Fruit fly (Drosophila melanogaster) whole organism, embryonic: ENCODE data around the gene Srr.

Experiments
- ATbp ChIP-seq: fragments of 200-800 bp; sonication (Bioruptor generic); optimal IDR thresholded peaks from 2 replicates; lab custom pipeline; 2017; ENCODE audit warnings: missing biosample characterization, mild to moderate bottlenecking, missing genetic modification characterization, missing genetic modification reagents
- B-H1 ChIP-seq: fragments of 200-800 bp; sonication (Bioruptor generic); IDR thresholded peaks from 3 replicates; pipeline ENCODE4 v1.3.6; 2022; ENCODE audit warnings: missing biosample characterization, missing genetic modification characterization
- BtbVII ChIP-seq: fragments of 200-800 bp; sonication (Bioruptor generic); optimal IDR thresholded peaks from 3 replicates; lab custom pipeline; 2017; ENCODE audit warnings: missing biosample characterization, mild to moderate bottlenecking, missing genetic modification characterization
- CG10209 ChIP-seq: fragments of 200-800 bp; sonication (Bioruptor generic); optimal IDR thresholded peaks from 3 replicates; lab custom pipeline; 2017; ENCODE audit warnings: missing biosample characterization, mild to moderate bottlenecking, missing genetic modification characterization, missing genetic modification reagents
- CG10431 ChIP-seq: fragments of 200-800 bp; sonication (Bioruptor generic); optimal IDR thresholded peaks from 3 replicates; lab custom pipeline; 2018; ENCODE audit warnings: missing biosample characterization, mild to moderate bottlenecking, missing genetic modification characterization
- CG13296 ChIP-seq: fragments of 200-800 bp; sonication (Bioruptor generic); optimal IDR thresholded peaks from 3 replicates; lab custom pipeline; 2018; ENCODE audit warnings: missing biosample characterization, mild to moderate bottlenecking, missing genetic modification characterization
- CG13624 ChIP-seq: fragments of 200-800 bp; sonication (Bioruptor generic); optimal IDR thresholded peaks from 2 replicates; lab custom pipeline; 2016; ENCODE audit warnings: missing biosample characterization, missing genetic modification characterization
- CG13894 ChIP-seq: fragments of 200-800 bp; sonication (Bioruptor generic); optimal IDR thresholded peaks from 3 replicates; lab custom pipeline; 2018; ENCODE audit warnings: missing biosample characterization, mild to moderate bottlenecking, missing genetic modification characterization, moderate library complexity
- CG14860 ChIP-seq: fragments of 200-800 bp; sonication (Bioruptor generic); IDR thresholded peaks from 3 replicates; pipeline ENCODE4 v1.3.6; 2022; ENCODE audit warnings: missing biosample characterization, missing genetic modification characterization; ENCODE audit not compliant: partially characterized antibody
- CG15269 ChIP-seq: fragments of 200-800 bp; sonication (Bioruptor generic); optimal IDR thresholded peaks from 2 replicates; lab custom pipeline; 2018; ENCODE audit warnings: missing biosample characterization, mild to moderate bottlenecking, missing genetic modification characterization, moderate library complexity
- CG17361 ChIP-seq: fragments of 200-800 bp; sonication (Bioruptor generic); IDR thresholded peaks from 3 replicates; pipeline ENCODE4 v1.3.6; 2022; ENCODE audit warnings: missing biosample characterization, missing genetic modification characterization
- CG17568 ChIP-seq: fragments of 200-800 bp; sonication (Bioruptor generic); optimal IDR thresholded peaks from 2 replicates; lab custom pipeline; 2018; ENCODE audit warnings: missing biosample characterization, mild to moderate bottlenecking, missing genetic modification characterization, moderate library complexity
- CG18262 ChIP-seq: fragments of 200-800 bp; optimal IDR thresholded peaks from 3 replicates; lab custom pipeline; 2019; ENCODE audit warnings: missing biosample characterization, mild to moderate bottlenecking, missing genetic modification characterization, moderate library complexity
- CG18599 ChIP-seq: fragments of 200-800 bp; sonication (Bioruptor generic); optimal IDR thresholded peaks from 3 replicates; lab custom pipeline; 2017; ENCODE audit warnings: missing biosample characterization, missing genetic modification characterization, mild to moderate bottlenecking, moderate library complexity, missing genetic modification reagents
- CG2678 ChIP-seq: fragments of 200-800 bp; sonication (Bioruptor generic); optimal IDR thresholded peaks from 3 replicates; lab custom pipeline; 2019; ENCODE audit warnings: missing biosample characterization, mild to moderate bottlenecking, missing genetic modification characterization, moderate library complexity
- CG2875 ChIP-seq: fragments of 200-800 bp; sonication (Bioruptor generic); optimal IDR thresholded peaks from 2 replicates; lab custom pipeline; 2017; ENCODE audit warnings: missing biosample characterization, mild to moderate bottlenecking, missing genetic modification characterization, missing genetic modification reagents
- CG33557 ChIP-seq: fragments of 200-800 bp; sonication (Bioruptor generic); optimal IDR thresholded peaks from 2 replicates; lab custom pipeline; 2019; ENCODE audit warnings: missing biosample characterization, mild to moderate bottlenecking, missing genetic modification characterization, moderate library complexity
- CG4707 ChIP-seq: fragments of 200-800 bp; sonication (Bioruptor generic); optimal IDR thresholded peaks from 2 replicates; lab custom pipeline; 2018; ENCODE audit warnings: missing biosample characterization, mild to moderate bottlenecking, missing genetic modification characterization, moderate library complexity
- CG6254 ChIP-seq: fragments of 200-800 bp; sonication (Bioruptor generic); optimal IDR thresholded peaks from 3 replicates; lab custom pipeline; 2017; ENCODE audit warnings: mild to moderate bottlenecking, missing biosample characterization, missing genetic modification reagents, missing genetic modification characterization
- CG7839 ChIP-seq: fragments of 200-800 bp; sonication (Bioruptor generic); optimal IDR thresholded peaks from 3 replicates; lab custom pipeline; 2018; ENCODE audit warnings: missing biosample characterization, mild to moderate bottlenecking, missing genetic modification characterization, moderate library complexity
- CG7963 ChIP-seq: fragments of 200-800 bp; sonication (Bioruptor generic); IDR thresholded peaks from 3 replicates; pipeline ENCODE4 v1.3.6; 2022; ENCODE audit warnings: missing biosample characterization, missing genetic modification characterization; ENCODE audit not compliant: partially characterized antibody
- E2f2 ChIP-seq: fragments of 200-800 bp; sonication (Bioruptor generic); IDR thresholded peaks from 2 replicates; pipeline ENCODE4 v1.3.6; 2022; ENCODE audit warnings: missing biosample characterization, missing genetic modification characterization
- Fer3 ChIP-seq: fragments of 200-800 bp; sonication (Bioruptor generic); optimal IDR thresholded peaks from 2 replicates; lab custom pipeline; 2018; ENCODE audit warnings: missing biosample characterization, mild to moderate bottlenecking, missing genetic modification characterization, moderate library complexity
- HHEX ChIP-seq: fragments of 200-800 bp; sonication (Bioruptor generic); optimal IDR thresholded peaks from 3 replicates; lab custom pipeline; 2017; ENCODE audit warnings: missing biosample characterization, mild to moderate bottlenecking, missing genetic modification characterization, missing genetic modification reagents
- Hmr ChIP-seq: fragments of 200-800 bp; sonication (Bioruptor generic); optimal IDR thresholded peaks from 3 replicates; lab custom pipeline; 2017; ENCODE audit warnings: mild to moderate bottlenecking, missing biosample characterization, missing genetic modification reagents, missing genetic modification characterization
- Med ChIP-seq: fragments of 200-800 bp; sonication (Bioruptor generic); peaks from one replicate; lab custom pipeline; 2016; ENCODE audit warnings: missing biosample characterization, missing genetic modification characterization, mild to moderate bottlenecking, inconsistent platforms, moderate library complexity
- Meics ChIP-seq: fragments of 200-800 bp; sonication (Bioruptor generic); optimal IDR thresholded peaks from 2 replicates; lab custom pipeline; 2017; ENCODE audit warnings: missing biosample characterization, mild to moderate bottlenecking, missing genetic modification characterization
- NC2β ChIP-seq: fragments of 200-800 bp; sonication (Bioruptor generic); optimal IDR thresholded peaks from 2 replicates; lab custom pipeline; 2016; ENCODE audit warnings: missing biosample characterization, missing genetic modification characterization
- NFAT ChIP-seq: fragments of 200-800 bp; sonication (Bioruptor generic); IDR thresholded peaks from 2 replicates; pipeline ENCODE4 v1.3.6; 2022; ENCODE audit warnings: missing biosample characterization, missing genetic modification characterization
- Nf-YB ChIP-seq: fragments of 200-800 bp; sonication (Bioruptor generic); optimal IDR thresholded peaks from 3 replicates; lab custom pipeline; 2019; ENCODE audit warnings: missing biosample characterization, mild to moderate bottlenecking, missing genetic modification characterization, moderate library complexity
- Nf-YC ChIP-seq: fragments of 200-800 bp; optimal IDR thresholded peaks from 3 replicates; lab custom pipeline; 2019; ENCODE audit warnings: missing biosample characterization, mild to moderate bottlenecking, missing genetic modification characterization, moderate library complexity
- PHDP ChIP-seq: fragments of 200-800 bp; sonication (Bioruptor generic); optimal IDR thresholded peaks from 3 replicates; lab custom pipeline; 2018; ENCODE audit warnings: missing biosample characterization, mild to moderate bottlenecking, missing genetic modification characterization, moderate library complexity
- Ravus ChIP-seq: fragments of 200-800 bp; sonication (Bioruptor generic); IDR thresholded peaks from 2 replicates; pipeline ENCODE4 v1.3.6; 2022; ENCODE audit warnings: missing biosample characterization, missing genetic modification characterization
- Rfx ChIP-seq: fragments of 200-800 bp; sonication (Bioruptor generic); IDR thresholded peaks from 2 replicates; pipeline ENCODE4 v1.3.6; 2022; ENCODE audit warnings: missing biosample characterization, missing genetic modification characterization
- Xrp1 ChIP-seq: fragments of 200-800 bp; sonication (Bioruptor generic); IDR thresholded peaks from 2 replicates; pipeline ENCODE4 v1.3.6; 2022; ENCODE audit warnings: missing biosample characterization, missing genetic modification characterization
- ato ChIP-seq: fragments of 200-800 bp; sonication (Bioruptor generic); IDR thresholded peaks from 2 replicates; pipeline ENCODE4 v1.3.6; 2022; ENCODE audit warnings: missing biosample characterization, missing genetic modification characterization; ENCODE audit not compliant: partially characterized antibody
- caup ChIP-seq: fragments of 200-800 bp; sonication (Bioruptor generic); optimal IDR thresholded peaks from 3 replicates; lab custom pipeline; 2017; ENCODE audit warnings: missing biosample characterization, mild to moderate bottlenecking, missing genetic modification characterization, moderate library complexity; ENCODE audit not compliant: severe bottlenecking
- chinmo ChIP-seq: fragments of 200-800 bp; sonication (Bioruptor generic); IDR thresholded peaks from 4 replicates; pipeline ENCODE4 v1.3.6; 2022; ENCODE audit warnings: missing biosample characterization, missing genetic modification characterization; ENCODE audit not compliant: partially characterized antibody
- corto ChIP-seq: fragments of 200-800 bp; sonication (Bioruptor generic); optimal IDR thresholded peaks from 2 replicates; lab custom pipeline; 2016; ENCODE audit warnings: missing biosample characterization, mild to moderate bottlenecking, missing genetic modification characterization, moderate library complexity
- crol ChIP-seq: fragments of 200-800 bp; sonication (Bioruptor generic); IDR thresholded peaks from 2 replicates; pipeline ENCODE4 v1.3.6; 2022; ENCODE audit warnings: missing biosample characterization, missing genetic modification characterization
- grn ChIP-seq: fragments of 200-800 bp; sonication (Bioruptor generic); optimal IDR thresholded peaks from 3 replicates; lab custom pipeline; 2017; ENCODE audit warnings: missing biosample characterization, missing genetic modification characterization
- lab ChIP-seq: fragments of 200-800 bp; sonication (Bioruptor generic); optimal IDR thresholded peaks from 3 replicates; lab custom pipeline; 2017; ENCODE audit warnings: missing biosample characterization, missing genetic modification characterization, mild to moderate bottlenecking, moderate library complexity, missing genetic modification reagents
- nau ChIP-seq: fragments of 200-800 bp; sonication (Bioruptor generic); optimal IDR thresholded peaks from 3 replicates; lab custom pipeline; 2017; ENCODE audit warnings: missing biosample characterization, mild to moderate bottlenecking, missing genetic modification characterization, missing genetic modification reagents
- pan ChIP-seq, 4 experiments: fragments of >200 bp in 3 of 4; fragments of 200-800 bp in 1 of 4; sonication (Bioruptor generic) in 1 of 4; optimal IDR thresholded peaks in 3 of 4; IDR thresholded peaks in 1 of 4; 2 replicates each; pipeline versions ENCODE4 v1.3.6 to Lab custom; 2017 to 2022; ENCODE audit warnings: missing biosample characterization in 2 of 4, missing genetic modification characterization in 2 of 4, mixed read lengths in 1 of 4
- scrt ChIP-seq: fragments of 200-800 bp; sonication (Bioruptor generic); optimal IDR thresholded peaks from 2 replicates; lab custom pipeline; 2018; ENCODE audit warnings: missing biosample characterization, mild to moderate bottlenecking, missing genetic modification characterization, moderate library complexity
- sens ChIP-seq: fragments of 200-800 bp; sonication (Bioruptor generic); peaks from one replicate; lab custom pipeline; 2016; ENCODE audit warnings: missing biosample characterization, missing genetic modification characterization
- sima ChIP-seq: fragments of 200-800 bp; sonication (Bioruptor generic); optimal IDR thresholded peaks from 2 replicates; lab custom pipeline; 2016; ENCODE audit warnings: missing biosample characterization, missing genetic modification characterization
- stc ChIP-seq: fragments of 200-800 bp; sonication (Bioruptor generic); IDR thresholded peaks from 2 replicates; pipeline ENCODE4 v1.3.6; 2022; ENCODE audit warnings: missing biosample characterization, missing genetic modification characterization

The Srr gene

DNA sequence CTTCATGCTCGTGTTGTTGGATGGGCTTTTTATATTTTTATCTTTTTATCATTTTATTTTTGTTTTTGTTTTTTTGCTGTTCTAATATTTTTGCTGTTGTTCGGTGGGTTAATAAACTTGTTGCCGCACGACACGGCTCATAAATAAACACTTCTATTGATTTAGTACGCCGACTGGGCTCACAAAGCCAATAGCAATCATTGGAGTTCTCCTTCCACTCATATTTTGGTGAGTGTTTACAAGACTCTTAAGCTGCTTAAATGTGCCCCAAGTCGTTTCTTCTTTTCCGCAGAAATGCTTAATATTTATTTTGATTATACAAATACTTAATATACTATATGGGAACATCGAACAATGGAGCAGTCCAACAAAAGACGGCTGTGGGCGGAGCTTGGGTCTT is 25.0 kb downstream of the Srr start (continued):
- TF ChIP-seq pan (optimal IDR thresholded peaks at IDR 0.05; lab: Kevin White, UChicago) (no peak), pan (GFP tag; optimal IDR thresholded peaks at IDR 0.05 in 1 of 2, IDR thresholded peaks at IDR 0.05 in 1 of 2) (peak in 1 of 2 experiments; percentile 5), Meics (GFP tag; lab: Kevin White, UChicago) (peak; percentile 26), CG2875 (GFP tag; lab: Kevin White, UChicago) (peak; percentile 25), CG13624 (GFP tag; lab: Kevin White, UChicago) (no peak), corto (no peak), Med (GFP tag; lab: Kevin White, UChicago) (peak; percentile 65), Fer3 (tag; lab: Kevin White, UChicago) (peak; percentile 20), Nf-YC (tag; lab: Kevin White, UChicago) (peak; percentile 41), HHEX (GFP tag; lab: Kevin White, UChicago) (peak; percentile 43), scrt (GFP tag; lab: Kevin White, UChicago) (peak; percentile 29), grn (GFP tag; lab: Kevin White, UChicago) (no peak), stc (GFP tag; lab: Robert Waterston, UW) (no peak), Hmr (GFP tag; lab: Kevin White, UChicago) (peak; percentile 64), NFAT (no peak), NC2β (no peak), CG17361 (0 out of 3 replicates have a peak, but pooled peaks have one; percentile 18), nau (GFP tag; lab: Kevin White, UChicago) (peak; percentile 4), CG13894 (peak; percentile 34), CG15269 (tag; lab: Kevin White, UChicago) (peak; percentile 5), CG7839 (tag; lab: Kevin White, UChicago) (peak; percentile 0), E2f2 (GFP tag; lab: Robert Waterston, UW) (0 out of 2 replicates have a peak, but pooled peaks have one; percentile 9), caup (GFP tag; lab: Kevin White, UChicago) (peak; percentile 54), CG2678 (tag; lab: Kevin White, UChicago) (peak; percentile 40), chinmo (GFP tag; lab: Robert Waterston, UW) (0 out of 4 replicates have a peak, but pooled peaks have one; percentile 15), B-H1 (GFP tag; lab: Robert Waterston, UW) (no peak), PHDP (peak; percentile 48), sima (GFP tag; lab: Kevin White, UChicago) (no peak), CG10209 (peak; percentile 5), CG10431 (GFP tag; lab: Kevin White, UChicago) (peak; percentile 22), CG33557 (GFP tag; lab: Kevin White, UChicago) (peak; percentile 51), Xrp1 (peak; percentile 31; the same call in 1 of the 2 replicates), CG13296 (GFP tag; lab: Kevin White, UChicago) (peak; percentile 18), Rfx (GFP tag; lab: Robert Waterston, UW) (no peak), BtbVII (GFP tag; lab: Kevin White, UChicago) (peak; percentile 59), CG18599 (GFP tag; lab: Kevin White, UChicago) (peak; percentile 22), CG7963 (GFP tag; lab: Robert Waterston, UW) (no peak), CG14860 (GFP tag; lab: Robert Waterston, UW) (no peak), Ravus (GFP tag; lab: Robert Waterston, UW) (no peak), crol (GFP tag; lab: Robert Waterston, UW) (no peak), CG17568 (GFP tag; lab: Kevin White, UChicago) (peak; percentile 46), lab (GFP tag; lab: Kevin White, UChicago) (peak; percentile 36), CG18262 (tag; lab: Kevin White, UChicago) (peak; percentile 6), sens (GFP tag; lab: Kevin White, UChicago) (peak; percentile 20), CG4707 (peak; percentile 17), ato (GFP tag; lab: Robert Waterston, UW) (no peak), ATbp (peak; percentile 50), CG6254 (GFP tag; lab: Kevin White, UChicago) (peak; percentile 7), Nf-YB (GFP tag; lab: Kevin White, UChicago) (peak; percentile 39)
